Fruit fly (Drosophila melanogaster) whole organism, embryonic: Measurements from ENCODE around the gene CG2616.

Experiments used
- Aef1 ChIP-seq: fragments of 200-800 bp; sonication (Bioruptor generic); IDR thresholded peaks from 3 replicates; pipeline ENCODE4 v1.3.6; 2022; ENCODE audit warnings: missing biosample characterization, missing genetic modification characterization
- B-H2 ChIP-seq: fragments of 200-800 bp; sonication (Bioruptor generic); optimal IDR thresholded peaks from 2 replicates; lab custom pipeline; 2018; ENCODE audit warnings: missing biosample characterization, mild to moderate bottlenecking, missing genetic modification characterization
- CG11247 ChIP-seq: fragments of 200-800 bp; sonication (Bioruptor generic); IDR thresholded peaks from 2 replicates; pipeline ENCODE4 v1.3.6; 2022; ENCODE audit warnings: missing biosample characterization, missing genetic modification characterization
- CG11504 ChIP-seq: fragments of 200-800 bp; sonication (Bioruptor generic); optimal IDR thresholded peaks from 3 replicates; lab custom pipeline; 2019; ENCODE audit warnings: missing biosample characterization, mild to moderate bottlenecking, missing genetic modification characterization, moderate library complexity
- CG11696 ChIP-seq: fragments of 200-800 bp; sonication (Bioruptor generic); IDR thresholded peaks from 2 replicates; pipeline ENCODE4 v1.3.6; 2022; ENCODE audit warnings: missing biosample characterization, missing genetic modification characterization
- CG14050 ChIP-seq: fragments of 200-800 bp; sonication (Bioruptor generic); IDR thresholded peaks from 3 replicates; pipeline ENCODE4 v1.3.6; 2022; ENCODE audit warnings: missing biosample characterization, missing genetic modification characterization
- CG16815 ChIP-seq: fragments of 200-800 bp; sonication (Bioruptor generic); optimal IDR thresholded peaks from 3 replicates; lab custom pipeline; 2017; ENCODE audit warnings: missing biosample characterization, mild to moderate bottlenecking, missing genetic modification characterization
- CG17361 ChIP-seq: fragments of 200-800 bp; sonication (Bioruptor generic); IDR thresholded peaks from 3 replicates; pipeline ENCODE4 v1.3.6; 2022; ENCODE audit warnings: missing biosample characterization, missing genetic modification characterization
- CG17829 ChIP-seq: fragments of 200-800 bp; optimal IDR thresholded peaks from 2 replicates; lab custom pipeline; 2019; ENCODE audit warnings: missing biosample characterization, mild to moderate bottlenecking, missing genetic modification characterization, moderate library complexity
- CG30403 ChIP-seq: fragments of 200-800 bp; sonication (Bioruptor generic); optimal IDR thresholded peaks from 3 replicates; lab custom pipeline; 2016; ENCODE audit warnings: missing biosample characterization, missing genetic modification characterization
- CG31224 ChIP-seq: fragments of 200-800 bp; sonication (Bioruptor generic); IDR thresholded peaks from 2 replicates; pipeline ENCODE4 v1.3.6; 2022; ENCODE audit warnings: missing biosample characterization, missing genetic modification characterization
- CG31388 ChIP-seq: fragments of 200-800 bp; sonication (Bioruptor generic); optimal IDR thresholded peaks from 2 replicates; lab custom pipeline; 2016; ENCODE audit warnings: missing biosample characterization, missing genetic modification characterization
- CG34376 ChIP-seq: fragments of 200-800 bp; sonication (Bioruptor generic); optimal IDR thresholded peaks from 2 replicates; lab custom pipeline; 2018; ENCODE audit warnings: missing biosample characterization, mild to moderate bottlenecking, missing genetic modification characterization
- CG3995 ChIP-seq: fragments of 200-800 bp; sonication (Bioruptor generic); optimal IDR thresholded peaks from 3 replicates; lab custom pipeline; 2016; ENCODE audit warnings: missing biosample characterization, missing genetic modification characterization
- CG4617 ChIP-seq: fragments of 200-800 bp; sonication (Bioruptor generic); optimal IDR thresholded peaks from 3 replicates; lab custom pipeline; 2016; ENCODE audit warnings: missing biosample characterization, missing genetic modification characterization, borderline replicate concordance
- CG5180 ChIP-seq: fragments of 200-800 bp; sonication (Bioruptor generic); optimal IDR thresholded peaks from 3 replicates; lab custom pipeline; 2017; ENCODE audit warnings: missing biosample characterization, missing genetic modification characterization, mild to moderate bottlenecking, moderate library complexity, missing genetic modification reagents
- CG6813 ChIP-seq: fragments of 200-800 bp; sonication (Bioruptor generic); optimal IDR thresholded peaks from 2 replicates; lab custom pipeline; 2017; ENCODE audit warnings: missing biosample characterization, missing genetic modification characterization, mild to moderate bottlenecking, moderate library complexity, missing genetic modification reagents
- CG7271 ChIP-seq: fragments of 200-800 bp; sonication (Bioruptor generic); optimal IDR thresholded peaks from 2 replicates; lab custom pipeline; 2018; ENCODE audit warnings: missing biosample characterization, mild to moderate bottlenecking, missing genetic modification characterization, moderate library complexity
- HLH4C ChIP-seq: fragments of 200-800 bp; sonication (Bioruptor generic); IDR thresholded peaks from 3 replicates; pipeline ENCODE4 v1.3.6; 2022; ENCODE audit warnings: missing biosample characterization, missing genetic modification characterization; ENCODE audit not compliant: partially characterized antibody
- Hmr ChIP-seq: fragments of 200-800 bp; sonication (Bioruptor generic); optimal IDR thresholded peaks from 3 replicates; lab custom pipeline; 2017; ENCODE audit warnings: mild to moderate bottlenecking, missing biosample characterization, missing genetic modification reagents, missing genetic modification characterization
- Hr3 ChIP-seq: fragments of 200-800 bp; sonication (Bioruptor generic); optimal IDR thresholded peaks from 3 replicates; lab custom pipeline; 2016; ENCODE audit warnings: missing biosample characterization, missing genetic modification characterization
- Mad ChIP-seq: fragments of 200-800 bp; sonication (Bioruptor generic); optimal IDR thresholded peaks from 2 replicates; lab custom pipeline; 2016; ENCODE audit warnings: missing biosample characterization, missing genetic modification characterization
- Myb ChIP-seq: fragments of 200-800 bp; sonication (Bioruptor generic); optimal IDR thresholded peaks from 2 replicates; lab custom pipeline; 2016; ENCODE audit warnings: missing biosample characterization, missing genetic modification characterization
- NC2α ChIP-seq: fragments of 200-800 bp; sonication (Bioruptor generic); optimal IDR thresholded peaks from 2 replicates; lab custom pipeline; 2016; ENCODE audit warnings: missing biosample characterization, missing genetic modification characterization
- YL-1 ChIP-seq: fragments of 200-800 bp; sonication (Bioruptor generic); optimal IDR thresholded peaks from 3 replicates; lab custom pipeline; 2017; ENCODE audit warnings: missing biosample characterization, mild to moderate bottlenecking, missing genetic modification characterization
- ara ChIP-seq: fragments of 200-800 bp; sonication (Bioruptor generic); IDR thresholded peaks from 2 replicates; pipeline ENCODE4 v1.3.6; 2022; ENCODE audit warnings: missing biosample characterization, missing genetic modification characterization
- bigmax ChIP-seq: fragments of 200-800 bp; sonication (Bioruptor generic); optimal IDR thresholded peaks from 2 replicates; lab custom pipeline; 2018; ENCODE audit warnings: missing biosample characterization, mild to moderate bottlenecking, missing genetic modification characterization
- btn ChIP-seq: fragments of 200-800 bp; sonication (Bioruptor generic); optimal IDR thresholded peaks from 2 replicates; lab custom pipeline; 2016; ENCODE audit warnings: missing biosample characterization, missing genetic modification characterization
- cas ChIP-seq: fragments of 200-800 bp; sonication (Bioruptor generic); IDR thresholded peaks from 2 replicates; pipeline ENCODE4 v1.3.6; 2022; ENCODE audit warnings: missing biosample characterization, missing genetic modification characterization
- caup ChIP-seq: fragments of 200-800 bp; sonication (Bioruptor generic); optimal IDR thresholded peaks from 3 replicates; lab custom pipeline; 2017; ENCODE audit warnings: missing biosample characterization, mild to moderate bottlenecking, missing genetic modification characterization, moderate library complexity; ENCODE audit not compliant: severe bottlenecking
- chinmo ChIP-seq: fragments of 200-800 bp; sonication (Bioruptor generic); IDR thresholded peaks from 4 replicates; pipeline ENCODE4 v1.3.6; 2022; ENCODE audit warnings: missing biosample characterization, missing genetic modification characterization; ENCODE audit not compliant: partially characterized antibody
- dpn ChIP-seq, 2 experiments: fragments of 200-800 bp; sonication (Bioruptor generic); optimal IDR thresholded peaks; 3 replicates each; lab custom pipeline; 2016; ENCODE audit warnings: missing biosample characterization in 2 of 2, missing genetic modification characterization in 2 of 2
- fd102C ChIP-seq: fragments of 200-800 bp; sonication (Bioruptor generic); optimal IDR thresholded peaks from 2 replicates; lab custom pipeline; 2018; ENCODE audit warnings: missing biosample characterization, mild to moderate bottlenecking, missing genetic modification characterization, moderate library complexity
- h ChIP-seq: fragments of >200 bp; optimal IDR thresholded peaks from 2 replicates; lab custom pipeline; 2017
- hbn ChIP-seq: fragments of 200-800 bp; sonication (Bioruptor generic); IDR thresholded peaks from 2 replicates; pipeline ENCODE4 v1.3.6; 2022; ENCODE audit warnings: missing biosample characterization, missing genetic modification characterization; ENCODE audit not compliant: partially characterized antibody
- hkb ChIP-seq, 2 experiments: fragments of 200-800 bp in 1 of 2; fragments of >200 bp in 1 of 2; sonication (Bioruptor generic) in 1 of 2; IDR thresholded peaks in 1 of 2; optimal IDR thresholded peaks in 1 of 2; 2 replicates each; pipeline versions ENCODE4 v1.3.6 to Lab custom; 2017 to 2022; ENCODE audit warnings: missing biosample characterization in 1 of 2, missing genetic modification characterization in 1 of 2
- jigr1 ChIP-seq: fragments of 200-800 bp; sonication (Bioruptor generic); IDR thresholded peaks from 3 replicates; pipeline ENCODE4 v1.3.6; 2022; ENCODE audit warnings: missing biosample characterization, missing genetic modification characterization
- org-1 ChIP-seq: fragments of 200-800 bp; sonication (Bioruptor generic); optimal IDR thresholded peaks from 2 replicates; lab custom pipeline; 2017; ENCODE audit warnings: missing biosample characterization, missing genetic modification characterization
- pfk ChIP-seq: fragments of 200-800 bp; sonication (Bioruptor generic); optimal IDR thresholded peaks from 2 replicates; lab custom pipeline; 2018; ENCODE audit warnings: missing biosample characterization, mild to moderate bottlenecking, missing genetic modification characterization, moderate library complexity
- slbo ChIP-seq: fragments of 200-800 bp; sonication (Bioruptor generic); IDR thresholded peaks from 2 replicates; pipeline ENCODE4 v1.3.6; 2022; ENCODE audit warnings: missing biosample characterization, missing genetic modification characterization
- slp2 ChIP-seq: fragments of 200-800 bp; sonication (Bioruptor generic); optimal IDR thresholded peaks from 2 replicates; lab custom pipeline; 2016; ENCODE audit warnings: missing biosample characterization, missing genetic modification characterization
- unpg ChIP-seq: fragments of 200-800 bp; sonication (Bioruptor generic); optimal IDR thresholded peaks from 3 replicates; lab custom pipeline; 2018; ENCODE audit warnings: missing biosample characterization, mild to moderate bottlenecking, missing genetic modification characterization, moderate library complexity
- vnd ChIP-seq: fragments of 200-800 bp; sonication (Bioruptor generic); IDR thresholded peaks from 3 replicates; pipeline ENCODE4 v1.3.6; 2022; ENCODE audit warnings: missing biosample characterization, missing genetic modification characterization; ENCODE audit not compliant: partially characterized antibody

Gene CG2616

DNA sequence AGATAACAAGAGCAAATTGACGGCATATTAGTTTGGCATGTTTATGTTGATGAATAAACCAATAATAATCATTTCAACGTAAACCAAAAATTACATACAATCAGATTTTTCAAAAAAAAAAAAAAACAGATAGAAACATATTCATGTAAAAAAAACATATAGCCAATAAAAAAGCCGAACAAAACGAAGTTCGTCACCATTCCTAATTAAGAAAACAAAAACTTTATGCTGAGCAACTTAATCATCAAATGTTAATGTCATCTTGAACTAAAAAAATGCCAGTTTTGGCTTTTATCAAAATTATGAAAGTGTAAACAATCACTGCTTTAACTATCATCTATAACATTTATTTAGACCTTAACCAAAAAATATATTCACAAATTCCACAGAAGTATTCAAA is 35.6 kb downstream of the CG2616 start, which contains the start of gene CG10919:
Gene CG10919 (plus strand): TSS at position 301 of the 400 bp plus-strand sequence.
- TF ChIP-seq cas (GFP tag; lab: Robert Waterston, UW) (no peak), Hmr (GFP tag; lab: Kevin White, UChicago) (no peak), btn (GFP tag; lab: Kevin White, UChicago) (no peak), CG30403 (GFP tag; lab: Kevin White, UChicago) (no peak), caup (GFP tag; lab: Kevin White, UChicago) (no peak), CG31388 (GFP tag; lab: Kevin White, UChicago) (no peak), NC2α (GFP tag; lab: Kevin White, UChicago) (no peak), Myb (GFP tag; lab: Kevin White, UChicago) (no peak), vnd (GFP tag; lab: Robert Waterston, UW) (no peak), dpn (GFP tag; optimal IDR thresholded peaks at IDR 0.05; lab: Kevin White, UChicago) (no peak), CG7271 (tag; lab: Kevin White, UChicago) (no peak), Aef1 (GFP tag; lab: Robert Waterston, UW) (no peak), pfk (GFP tag; lab: Kevin White, UChicago) (no peak), hkb (optimal IDR thresholded peaks at IDR 0.05; lab: Kevin White, UChicago) (no peak), hkb (GFP tag; IDR thresholded peaks at IDR 0.05; lab: Robert Waterston, UW) (no peak), CG31224 (no peak), CG5180 (no peak), unpg (GFP tag; lab: Kevin White, UChicago) (no peak)

DNA sequence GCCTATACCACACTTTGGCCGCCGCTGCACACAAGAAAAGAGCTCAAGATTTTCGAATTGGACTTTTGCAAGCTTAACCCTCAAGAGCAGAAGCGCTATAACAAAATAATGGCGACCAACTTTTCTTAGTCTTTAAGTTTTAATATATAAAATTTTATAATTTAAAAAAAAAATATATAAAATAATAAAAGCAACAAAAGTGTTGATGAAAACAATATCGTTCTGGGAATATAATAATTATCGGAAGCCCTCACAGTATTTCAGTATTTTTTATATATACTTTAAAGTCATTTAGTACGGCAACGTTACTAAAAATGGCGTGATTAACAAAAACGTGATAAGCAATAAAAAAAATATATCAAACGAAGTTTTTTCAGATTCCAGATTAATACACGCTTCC is 37.3 kb downstream of the CG2616 start, which contains the start of gene Sp7:
Gene Sp7 (plus strand): TSS at position 301 of the 400 bp plus-strand sequence.
- TF ChIP-seq CG14050 (GFP tag; lab: Robert Waterston, UW) (no peak), org-1 (GFP tag; lab: Kevin White, UChicago) (no peak), CG3995 (no peak), h (no peak), CG11504 (tag; lab: Kevin White, UChicago) (no peak), hbn (GFP tag; lab: Robert Waterston, UW) (no peak), jigr1 (GFP tag; lab: Robert Waterston, UW) (no peak), YL-1 (GFP tag; lab: Kevin White, UChicago) (no peak), CG11696 (GFP tag; lab: Robert Waterston, UW) (no peak), slp2 (no peak), ara (GFP tag; lab: Robert Waterston, UW) (no peak), CG11247 (GFP tag; lab: Robert Waterston, UW) (no peak), CG6813 (GFP tag; lab: Kevin White, UChicago) (no peak), CG17361 (GFP tag; lab: Robert Waterston, UW) (no peak)

DNA sequence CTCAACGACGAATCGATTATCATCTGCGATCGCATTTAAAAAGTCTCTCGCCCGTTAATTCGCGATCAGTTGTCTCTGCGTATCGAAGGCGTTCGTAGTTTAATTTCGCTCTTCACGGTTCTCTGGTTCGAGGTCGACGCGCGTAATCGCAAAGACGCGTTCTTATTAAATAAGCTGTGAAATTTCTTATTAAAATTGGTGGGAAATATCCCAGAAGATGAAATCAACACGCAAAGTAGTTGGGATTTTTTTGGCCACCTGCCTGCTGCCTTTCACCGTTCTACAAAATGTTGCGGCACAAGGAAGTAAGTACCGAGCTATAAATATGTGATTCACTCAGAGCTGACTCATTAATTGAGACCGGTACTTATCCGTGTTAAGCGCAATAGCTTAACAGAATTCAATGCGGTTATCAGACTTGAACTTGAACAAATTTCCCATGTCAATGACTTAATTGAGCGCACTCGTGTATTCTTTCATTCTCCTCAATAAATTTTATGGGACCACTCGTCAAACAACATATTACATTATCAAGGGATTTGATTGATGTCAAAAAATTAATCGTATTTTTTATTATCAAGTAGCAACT is 38.8 kb downstream of the CG2616 start:
- TF ChIP-seq slbo (GFP tag; lab: Robert Waterston, UW) (no peak), CG16815 (GFP tag; lab: Kevin White, UChicago) (no peak), CG4617 (no peak), Mad (GFP tag; lab: Kevin White, UChicago) (no peak), bigmax (GFP tag; lab: Kevin White, UChicago) (no peak), B-H2 (GFP tag; lab: Kevin White, UChicago) (no peak), CG34376 (GFP tag; lab: Kevin White, UChicago) (peak; percentile 22), CG17829 (tag; lab: Kevin White, UChicago) (no peak), HLH4C (GFP tag; lab: Robert Waterston, UW) (no peak), fd102C (GFP tag; lab: Kevin White, UChicago) (no peak), Hr3 (GFP tag; lab: Kevin White, UChicago) (no peak), chinmo (GFP tag; lab: Robert Waterston, UW) (0 out of 4 replicates have a peak, but pooled peaks have one; percentile 42)
